Worm (Caenorhabditis elegans): ENCODE measurements around the gene C07D10.5.

The C07D10.5 gene

DNA sequence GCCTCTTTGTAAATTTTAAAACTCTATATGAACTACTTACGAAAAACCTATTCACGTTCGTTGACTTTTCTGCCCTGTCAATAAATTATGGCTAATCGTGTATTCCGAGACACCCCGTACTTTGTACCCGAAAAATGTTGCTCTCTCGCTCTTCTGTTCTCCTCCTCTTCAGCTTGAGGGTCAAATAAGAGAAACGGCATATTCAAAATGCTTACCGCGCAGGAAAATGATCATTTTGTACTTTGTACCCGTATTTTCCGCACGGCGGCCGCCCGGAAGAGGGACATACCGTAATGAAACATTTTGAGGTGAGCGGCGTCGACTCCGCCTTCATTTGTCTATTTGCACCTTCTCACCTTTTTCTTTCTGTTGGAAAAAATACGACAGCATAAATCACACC is 37.7 kb upstream of the C07D10.5 start:
- TF ChIP-seq lin-11 (tag; optimal IDR thresholded peaks at IDR 0.05) = no peak
- TF ChIP-seq ztf-11 (tag; optimal IDR thresholded peaks at IDR 0.05) = no peak
- TF ChIP-seq egl-27 (tag; optimal IDR thresholded peaks at IDR 0.05) = no peak
- TF ChIP-seq peb-1 (tag; optimal IDR thresholded peaks at IDR 0.05) = no peak
- TF ChIP-seq mbf-1 (tag; optimal IDR thresholded peaks at IDR 0.05) = no peak
- TF ChIP-seq elt-1 (tag; optimal IDR thresholded peaks at IDR 0.05) = no peak
- no peak for TF ChIP-seq aly-2 (tag; optimal IDR thresholded peaks at IDR 0.05)
- TF ChIP-seq blmp-1 (tag; optimal IDR thresholded peaks at IDR 0.05; ENCODE audit: insufficient read depth) = no peak
- no peak for TF ChIP-seq sem-4 (tag; optimal IDR thresholded peaks at IDR 0.05)

DNA sequence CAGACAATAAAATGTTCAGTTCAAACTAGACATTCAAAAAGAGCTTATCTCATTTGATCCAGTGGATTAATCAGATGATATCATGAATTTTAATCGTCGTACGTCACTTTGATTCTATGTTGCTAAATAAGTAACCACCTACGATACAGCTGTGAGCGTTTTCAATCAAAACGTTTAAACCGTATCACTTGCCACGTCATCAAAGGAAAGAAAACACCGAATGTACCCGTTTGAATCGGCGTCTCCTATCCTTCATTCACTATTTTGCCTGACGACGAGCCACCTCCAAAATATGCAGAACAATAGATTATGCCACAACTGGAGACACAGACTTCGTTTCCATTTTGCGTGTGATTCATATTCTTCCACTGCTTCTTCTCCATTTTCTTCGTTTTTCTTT is 35.5 kb upstream of the C07D10.5 start:
- TF ChIP-seq unc-62 (GFP tag; optimal IDR thresholded peaks at IDR 0.05) (no peak), crh-2 (tag; optimal IDR thresholded peaks at IDR 0.05) (peak; percentile 38), lin-39 (tag; optimal IDR thresholded peaks at IDR 0.05) (no peak), sma-3 (GFP tag; optimal IDR thresholded peaks at IDR 0.05) (no peak), alr-1 (tag; optimal IDR thresholded peaks at IDR 0.05) (no peak), elt-3 (tag; optimal IDR thresholded peaks at IDR 0.05) (no peak), ZK546.5 (tag; optimal IDR thresholded peaks at IDR 0.05) (no peak), nhr-77 (tag; optimal IDR thresholded peaks at IDR 0.05) (no peak)

DNA sequence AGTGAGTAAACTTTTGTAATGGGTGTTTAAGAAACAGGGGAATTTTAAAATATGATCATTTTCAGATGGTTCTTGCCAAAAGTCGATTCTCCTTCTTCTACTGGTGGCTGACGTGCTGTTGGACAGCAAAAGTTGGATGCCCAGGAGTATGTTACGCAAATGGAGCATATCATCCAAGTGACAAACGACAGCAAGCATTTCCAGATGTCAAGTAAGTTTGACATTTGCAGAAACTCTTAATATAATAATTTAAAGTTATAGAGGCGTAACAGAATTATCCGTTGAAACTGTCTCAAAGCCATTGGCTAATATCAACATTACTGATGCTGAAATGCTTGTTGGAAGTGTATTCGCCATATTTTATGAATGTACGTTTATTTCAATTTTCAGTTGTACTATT is 33.3 kb upstream of the C07D10.5 start:
- no peak for TF ChIP-seq gmeb-1 (tag; optimal IDR thresholded peaks at IDR 0.05)
- TF ChIP-seq sma-9 (GFP tag; optimal IDR thresholded peaks at IDR 0.05) = no peak
- no peak for TF ChIP-seq sma-9 (tag; optimal IDR thresholded peaks at IDR 0.05)
- no peak for TF ChIP-seq sma-3 (GFP tag; optimal IDR thresholded peaks at IDR 0.05)
- TF ChIP-seq nhr-11 (tag; optimal IDR thresholded peaks at IDR 0.05) = no peak
- no peak for TF ChIP-seq ceh-82 (tag; optimal IDR thresholded peaks at IDR 0.05)
- no peak for TF ChIP-seq alr-1 (tag; optimal IDR thresholded peaks at IDR 0.05)
- TF ChIP-seq nhr-77 (tag; optimal IDR thresholded peaks at IDR 0.05) = no peak
- TF ChIP-seq fos-1 (tag; optimal IDR thresholded peaks at IDR 0.05) = no peak
- no peak for TF ChIP-seq ztf-1 (GFP tag; conservative IDR thresholded peaks at IDR 0.05)
- no peak for TF ChIP-seq lin-39 (tag; optimal IDR thresholded peaks at IDR 0.05)
- no peak for TF ChIP-seq Y55F3AM.14 (GFP tag; optimal IDR thresholded peaks at IDR 0.05)
- no peak for TF ChIP-seq egl-27 (tag; optimal IDR thresholded peaks at IDR 0.05)
- TF ChIP-seq R02D3.7 (tag; optimal IDR thresholded peaks at IDR 0.05) = no peak
- TF ChIP-seq nhr-12 (tag; optimal IDR thresholded peaks at IDR 0.05) = no peak
- no peak for TF ChIP-seq zag-1 (tag; optimal IDR thresholded peaks at IDR 0.05)
- TF ChIP-seq mdl-1 (tag; optimal IDR thresholded peaks at IDR 0.05) = no peak

DNA sequence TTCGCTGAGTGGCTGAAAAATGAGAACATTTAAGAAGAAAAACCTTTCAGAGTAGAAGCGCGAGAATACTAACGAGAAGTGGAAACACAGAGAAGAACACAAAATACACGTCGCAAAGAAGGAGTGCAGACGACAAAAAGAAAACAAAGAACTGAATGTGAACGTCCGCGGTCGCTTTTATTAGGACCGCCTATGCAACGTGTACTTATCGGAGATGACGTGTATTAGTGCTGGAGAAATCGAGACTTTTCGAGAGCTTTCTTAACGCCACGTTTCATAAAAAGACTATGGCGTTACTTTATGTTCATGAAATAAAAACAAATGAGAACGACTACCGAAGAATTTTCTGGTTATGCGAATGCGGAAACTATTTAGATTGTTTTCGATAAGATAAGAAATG is 28.9 kb upstream of the C07D10.5 start, which contains the start of gene hsp-4:
TSS of gene hsp-4 (minus strand) at position 139 of the 400 bp plus-strand sequence.
- TF ChIP-seq snpc-4 (tag; optimal IDR thresholded peaks at IDR 0.05) = no peak
- TF ChIP-seq R02D3.7 (tag; optimal IDR thresholded peaks at IDR 0.05) = no peak
- no peak for TF ChIP-seq elt-1 (tag; optimal IDR thresholded peaks at IDR 0.05)
- TF ChIP-seq sma-9 (GFP tag; optimal IDR thresholded peaks at IDR 0.05) = no peak
- no peak for TF ChIP-seq sma-9 (tag; optimal IDR thresholded peaks at IDR 0.05)
- TF ChIP-seq nhr-21 (tag; optimal IDR thresholded peaks at IDR 0.05) = no peak
- peak; percentile 2 for TF ChIP-seq ama-1 (optimal IDR thresholded peaks at IDR 0.05)
- no peak for TF ChIP-seq peb-1 (tag; optimal IDR thresholded peaks at IDR 0.05)
- no peak for TF ChIP-seq skn-1 (tag; optimal IDR thresholded peaks at IDR 0.05)
- no peak for TF ChIP-seq sma-3 (GFP tag; optimal IDR thresholded peaks at IDR 0.05)
- no peak for TF ChIP-seq nhr-77 (tag; optimal IDR thresholded peaks at IDR 0.05)
- TF ChIP-seq ztf-11 (tag; optimal IDR thresholded peaks at IDR 0.05) = no peak
- TF ChIP-seq nhr-12 (tag; optimal IDR thresholded peaks at IDR 0.05) = no peak
- no peak for TF ChIP-seq dmd-4 (tag; optimal IDR thresholded peaks at IDR 0.05)
- peak; percentile 83 for TF ChIP-seq crh-2 (tag; optimal IDR thresholded peaks at IDR 0.05)
- no peak for TF ChIP-seq nhr-23 (tag; optimal IDR thresholded peaks at IDR 0.05)
- TF ChIP-seq mdl-1 (tag; optimal IDR thresholded peaks at IDR 0.05) = no peak
- TF ChIP-seq nhr-25 (tag; optimal IDR thresholded peaks at IDR 0.05) = no peak
- peak; percentile 1 for TF ChIP-seq unc-55 (GFP tag; optimal IDR thresholded peaks at IDR 0.05)
- no peak for TF ChIP-seq alr-1 (tag; optimal IDR thresholded peaks at IDR 0.05)
- TF ChIP-seq ztf-1 (GFP tag; conservative IDR thresholded peaks at IDR 0.05) = no peak
- no peak for TF ChIP-seq gmeb-1 (tag; optimal IDR thresholded peaks at IDR 0.05)
- TF ChIP-seq fos-1 (tag; optimal IDR thresholded peaks at IDR 0.05) = peak; percentile 51
- TF ChIP-seq nhr-129 (tag; optimal IDR thresholded peaks at IDR 0.05) = no peak
- TF ChIP-seq aly-2 (tag; optimal IDR thresholded peaks at IDR 0.05) = no peak
- TF ChIP-seq F13H6.1 (tag; optimal IDR thresholded peaks at IDR 0.05) = no peak
